Fruit fly (Drosophila melanogaster) whole organism, embryonic: Measurements from ENCODE around the gene CG32448.

Experiments used
- BtbVII ChIP-seq: fragments of 200-800 bp; sonication (Bioruptor generic); optimal IDR thresholded peaks from 3 replicates; lab custom pipeline; 2017; ENCODE audit warnings: missing biosample characterization, mild to moderate bottlenecking, missing genetic modification characterization
- C15 ChIP-seq: fragments of 200-800 bp; sonication (Bioruptor generic); IDR thresholded peaks from 3 replicates; pipeline ENCODE4 v1.3.6; 2022; ENCODE audit warnings: missing biosample characterization, missing genetic modification characterization
- CG1024 ChIP-seq: fragments of 200-800 bp; sonication (Bioruptor generic); IDR thresholded peaks from 2 replicates; pipeline ENCODE4 v1.3.6; 2022; ENCODE audit warnings: missing biosample characterization, missing genetic modification characterization
- CG11456 ChIP-seq: fragments of 200-800 bp; sonication (Bioruptor generic); IDR thresholded peaks from 3 replicates; pipeline ENCODE4 v1.3.6; 2022; ENCODE audit warnings: missing biosample characterization, missing genetic modification characterization
- CG12104 ChIP-seq: fragments of 200-800 bp; sonication (Bioruptor generic); optimal IDR thresholded peaks from 3 replicates; lab custom pipeline; 2016; ENCODE audit warnings: missing biosample characterization, missing genetic modification characterization
- CG12769 ChIP-seq: fragments of 200-800 bp; sonication (Bioruptor generic); optimal IDR thresholded peaks from 2 replicates; lab custom pipeline; 2019; ENCODE audit warnings: missing biosample characterization, mild to moderate bottlenecking, missing genetic modification characterization, moderate library complexity
- CG12942 ChIP-seq: fragments of 200-800 bp; sonication (Bioruptor generic); optimal IDR thresholded peaks from 3 replicates; lab custom pipeline; 2016; ENCODE audit warnings: missing biosample characterization, missing genetic modification characterization
- CG13775 ChIP-seq: fragments of 200-800 bp; sonication (Bioruptor generic); optimal IDR thresholded peaks from 3 replicates; lab custom pipeline; 2017; ENCODE audit warnings: missing biosample characterization, mild to moderate bottlenecking, missing genetic modification characterization
- CG1603 ChIP-seq: fragments of 200-800 bp; sonication (Bioruptor generic); optimal IDR thresholded peaks from 2 replicates; lab custom pipeline; 2019; ENCODE audit warnings: missing biosample characterization, mild to moderate bottlenecking, missing genetic modification characterization, moderate library complexity
- CG17186 ChIP-seq: fragments of 200-800 bp; sonication (Bioruptor generic); optimal IDR thresholded peaks from 3 replicates; lab custom pipeline; 2017; ENCODE audit warnings: missing biosample characterization, missing genetic modification reagents, missing genetic modification characterization
- CG17385 ChIP-seq: fragments of 200-800 bp; sonication (Bioruptor generic); optimal IDR thresholded peaks from 3 replicates; lab custom pipeline; 2018; ENCODE audit warnings: missing biosample characterization, mild to moderate bottlenecking, missing genetic modification characterization
- CG17612 ChIP-seq: fragments of 200-800 bp; sonication (Bioruptor generic); IDR thresholded peaks from 2 replicates; pipeline ENCODE4 v1.3.6; 2022; ENCODE audit warnings: missing biosample characterization, missing genetic modification characterization
- CG2199 ChIP-seq: fragments of 200-800 bp; sonication (Bioruptor generic); IDR thresholded peaks from 3 replicates; pipeline ENCODE4 v1.3.6; 2022; ENCODE audit warnings: missing biosample characterization, missing genetic modification characterization
- CG2875 ChIP-seq: fragments of 200-800 bp; sonication (Bioruptor generic); optimal IDR thresholded peaks from 2 replicates; lab custom pipeline; 2017; ENCODE audit warnings: missing biosample characterization, mild to moderate bottlenecking, missing genetic modification characterization, missing genetic modification reagents
- CG3281 ChIP-seq: fragments of 200-800 bp; sonication (Bioruptor generic); optimal IDR thresholded peaks from 3 replicates; lab custom pipeline; 2017; ENCODE audit warnings: missing biosample characterization, mild to moderate bottlenecking, missing genetic modification characterization
- CG4617 ChIP-seq: fragments of 200-800 bp; sonication (Bioruptor generic); optimal IDR thresholded peaks from 3 replicates; lab custom pipeline; 2016; ENCODE audit warnings: missing biosample characterization, missing genetic modification characterization, borderline replicate concordance
- CG6765 ChIP-seq: fragments of 200-800 bp; sonication (Bioruptor generic); optimal IDR thresholded peaks from 3 replicates; lab custom pipeline; 2017; ENCODE audit warnings: missing biosample characterization, mild to moderate bottlenecking, missing genetic modification characterization
- CG8290 ChIP-seq, 3 experiments: fragments of 200-800 bp; sonication (Bioruptor generic); optimal IDR thresholded peaks; 2 replicates each; lab custom pipeline; 2016 to 2019; ENCODE audit warnings: missing biosample characterization in 3 of 3, missing genetic modification characterization in 3 of 3, mild to moderate bottlenecking in 2 of 3, moderate library complexity in 1 of 3
- CG9609 ChIP-seq: fragments of 200-800 bp; sonication (Bioruptor generic); optimal IDR thresholded peaks from 3 replicates; lab custom pipeline; 2016; ENCODE audit warnings: missing biosample characterization, missing genetic modification characterization
- CG9727 ChIP-seq: fragments of 200-800 bp; sonication (Bioruptor generic); optimal IDR thresholded peaks from 3 replicates; lab custom pipeline; 2017; ENCODE audit warnings: missing biosample characterization, mild to moderate bottlenecking, missing genetic modification characterization
- Dll ChIP-seq: fragments of 200-800 bp; sonication (Bioruptor generic); IDR thresholded peaks from 4 replicates; pipeline ENCODE4 v1.3.6; 2022; ENCODE audit warnings: missing biosample characterization, missing genetic modification characterization; ENCODE audit not compliant: partially characterized antibody
- Doc2 ChIP-seq: fragments of 200-800 bp; sonication (Bioruptor generic); IDR thresholded peaks from 2 replicates; pipeline ENCODE4 v1.3.6; 2022; ENCODE audit warnings: missing biosample characterization, missing genetic modification characterization
- E2f2 ChIP-seq: fragments of 200-800 bp; sonication (Bioruptor generic); IDR thresholded peaks from 2 replicates; pipeline ENCODE4 v1.3.6; 2022; ENCODE audit warnings: missing biosample characterization, missing genetic modification characterization
- Elba2 ChIP-seq: fragments of 200-800 bp; sonication (Bioruptor generic); optimal IDR thresholded peaks from 3 replicates; lab custom pipeline; 2016; ENCODE audit warnings: missing biosample characterization, missing genetic modification characterization
- Hr51 ChIP-seq, 2 experiments: fragments of 200-800 bp; sonication (Bioruptor generic); optimal IDR thresholded peaks; 2 replicates in 1 of 2; 3 replicates in 1 of 2; lab custom pipeline; 2016 to 2018; ENCODE audit warnings: missing biosample characterization in 2 of 2, missing genetic modification characterization in 2 of 2, mild to moderate bottlenecking in 1 of 2, moderate library complexity in 1 of 2
- Max ChIP-seq: fragments of 200-800 bp; sonication (Bioruptor generic); optimal IDR thresholded peaks from 2 replicates; lab custom pipeline; 2016; ENCODE audit warnings: missing biosample characterization, mild to moderate bottlenecking, missing genetic modification characterization
- Neu2 ChIP-seq: fragments of 200-800 bp; sonication (Bioruptor generic); optimal IDR thresholded peaks from 3 replicates; lab custom pipeline; 2016; ENCODE audit warnings: missing biosample characterization, missing genetic modification characterization, borderline replicate concordance
- Nf-YA ChIP-seq: fragments of 200-800 bp; sonication (Bioruptor generic); IDR thresholded peaks from 2 replicates; pipeline ENCODE4 v1.3.6; 2022; ENCODE audit warnings: missing biosample characterization, missing genetic modification characterization
- Opbp ChIP-seq: fragments of 200-800 bp; sonication (Bioruptor generic); IDR thresholded peaks from 3 replicates; pipeline ENCODE4 v1.3.6; 2022; ENCODE audit warnings: missing biosample characterization, missing genetic modification characterization; ENCODE audit not compliant: partially characterized antibody
- Ptx1 ChIP-seq: fragments of 200-800 bp; sonication (Bioruptor generic); IDR thresholded peaks from 2 replicates; pipeline ENCODE4 v1.3.6; 2022; ENCODE audit warnings: missing biosample characterization, missing genetic modification characterization
- ab ChIP-seq: fragments of 200-800 bp; sonication (Bioruptor generic); optimal IDR thresholded peaks from 2 replicates; lab custom pipeline; 2016; ENCODE audit warnings: missing biosample characterization, missing genetic modification characterization
- ac ChIP-seq: fragments of 200-800 bp; sonication (Bioruptor generic); optimal IDR thresholded peaks from 3 replicates; lab custom pipeline; 2017; ENCODE audit warnings: missing biosample characterization, mild to moderate bottlenecking, missing genetic modification characterization
- amos ChIP-seq: fragments of 200-800 bp; sonication (Bioruptor generic); IDR thresholded peaks from 2 replicates; pipeline ENCODE4 v1.3.6; 2022; ENCODE audit warnings: missing biosample characterization, missing genetic modification characterization; ENCODE audit not compliant: partially characterized antibody
- chn ChIP-seq: fragments of 200-800 bp; sonication (Bioruptor generic); optimal IDR thresholded peaks from 2 replicates; lab custom pipeline; 2016; ENCODE audit warnings: missing biosample characterization, missing genetic modification characterization
- croc ChIP-seq: fragments of 200-800 bp; sonication (Bioruptor generic); conservative IDR thresholded peaks from 3 replicates; pipeline ENCODE4 v1.3.6; 2022; ENCODE audit warnings: missing biosample characterization, missing genetic modification characterization
- cwo ChIP-seq: fragments of 200-800 bp; sonication (Bioruptor generic); optimal IDR thresholded peaks from 3 replicates; lab custom pipeline; 2017; ENCODE audit warnings: missing biosample characterization, missing genetic modification characterization, mild to moderate bottlenecking, moderate library complexity, missing genetic modification reagents
- eyg ChIP-seq: fragments of 200-800 bp; sonication (Bioruptor generic); optimal IDR thresholded peaks from 3 replicates; lab custom pipeline; 2016; ENCODE audit warnings: missing biosample characterization, missing genetic modification characterization
- fd102C ChIP-seq: fragments of 200-800 bp; sonication (Bioruptor generic); optimal IDR thresholded peaks from 2 replicates; lab custom pipeline; 2018; ENCODE audit warnings: missing biosample characterization, mild to moderate bottlenecking, missing genetic modification characterization, moderate library complexity
- ftz-f1 ChIP-seq: fragments of 200-800 bp; sonication (Bioruptor generic); optimal IDR thresholded peaks from 2 replicates; lab custom pipeline; 2016; ENCODE audit warnings: missing biosample characterization, missing genetic modification characterization
- gce ChIP-seq: fragments of 200-800 bp; sonication (Bioruptor generic); IDR thresholded peaks from 3 replicates; pipeline ENCODE4 v1.3.6; 2022; ENCODE audit warnings: missing biosample characterization, missing genetic modification characterization
- gcm ChIP-seq: fragments of 200-800 bp; sonication (Bioruptor generic); optimal IDR thresholded peaks from 2 replicates; lab custom pipeline; 2019; ENCODE audit warnings: missing biosample characterization, mild to moderate bottlenecking, missing genetic modification characterization, moderate library complexity
- grau ChIP-seq: fragments of 200-800 bp; optimal IDR thresholded peaks from 3 replicates; lab custom pipeline; 2019; ENCODE audit warnings: missing biosample characterization, mild to moderate bottlenecking, missing genetic modification characterization, moderate library complexity
- ind ChIP-seq: fragments of 200-800 bp; sonication (Bioruptor generic); optimal IDR thresholded peaks from 3 replicates; lab custom pipeline; 2016; ENCODE audit warnings: missing biosample characterization, missing genetic modification characterization
- maf-S ChIP-seq: fragments of 200-800 bp; sonication (Bioruptor generic); optimal IDR thresholded peaks from 2 replicates; lab custom pipeline; 2016; ENCODE audit warnings: missing biosample characterization, missing genetic modification characterization
- sd ChIP-seq: fragments of 200-800 bp; sonication (Bioruptor generic); optimal IDR thresholded peaks from 3 replicates; lab custom pipeline; 2018; ENCODE audit warnings: missing biosample characterization, mild to moderate bottlenecking, missing genetic modification characterization, moderate library complexity
- sens ChIP-seq: fragments of 200-800 bp; sonication (Bioruptor generic); peaks from one replicate; lab custom pipeline; 2016; ENCODE audit warnings: missing biosample characterization, missing genetic modification characterization
- sima ChIP-seq: fragments of 200-800 bp; sonication (Bioruptor generic); optimal IDR thresholded peaks from 2 replicates; lab custom pipeline; 2016; ENCODE audit warnings: missing biosample characterization, missing genetic modification characterization

Gene CG32448

DNA sequence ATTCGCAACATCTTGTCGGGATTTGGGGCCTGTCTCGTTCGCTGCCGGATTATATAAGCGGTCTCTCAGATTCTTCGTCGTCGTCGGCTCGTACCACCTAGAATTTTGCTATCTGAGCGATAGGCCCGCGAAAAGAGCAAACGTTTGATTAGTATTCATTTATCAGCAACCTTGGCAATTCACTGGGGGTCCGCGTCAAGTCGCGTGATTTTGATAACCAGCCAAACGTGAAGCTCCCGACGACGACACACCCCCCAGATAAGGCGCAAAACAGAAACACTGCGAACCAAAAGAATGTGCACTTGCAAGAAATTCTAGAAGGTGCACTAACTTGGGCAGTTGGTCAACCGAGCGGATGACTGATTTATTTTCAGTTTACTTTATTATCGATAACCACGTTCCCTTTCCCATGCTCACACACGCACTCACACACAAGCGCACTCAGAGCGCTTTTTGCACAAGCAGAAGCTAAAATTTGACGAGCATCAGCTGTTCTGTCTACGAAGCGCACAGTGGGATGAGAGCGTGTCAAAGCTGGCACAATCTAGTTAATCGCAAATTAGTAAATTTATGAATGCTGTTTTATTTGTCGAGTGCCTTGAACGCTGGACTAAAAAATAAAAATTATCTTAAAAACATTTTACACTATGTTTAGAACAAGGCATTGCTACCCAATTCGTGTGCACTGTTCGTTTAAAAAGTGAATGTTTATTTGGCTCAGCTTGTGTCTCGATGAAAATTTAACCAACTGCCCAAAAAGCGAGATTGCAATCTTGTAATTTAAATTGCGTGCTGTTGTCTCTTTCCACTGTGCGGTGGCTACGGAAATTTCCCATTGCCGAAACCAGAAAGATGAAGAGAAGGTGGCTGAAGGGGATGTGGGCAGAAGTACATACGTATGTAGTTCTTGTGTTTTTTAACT is 11.7 kb upstream of the CG32448 start (continued):
- peak; percentile 89 for TF ChIP-seq CG6765
- peak; percentile 65 for TF ChIP-seq ac
- TF ChIP-seq ab (GFP tag; lab: Kevin White, UChicago): peak; percentile 90
- TF ChIP-seq sens (GFP tag; lab: Kevin White, UChicago): peak; percentile 99
- peak; percentile 83 for TF ChIP-seq Nf-YA (GFP tag; lab: Robert Waterston, UW)
- TF ChIP-seq Elba2 (GFP tag; lab: Kevin White, UChicago): no peak
- TF ChIP-seq CG3281 (GFP tag; lab: Kevin White, UChicago): peak; percentile 94
- peak; percentile 3; the same call in 1 of the 2 replicates for TF ChIP-seq amos
- TF ChIP-seq CG8290 (GFP tag; optimal IDR thresholded peaks at IDR 0.05; lab: Kevin White, UChicago): peak; percentile 86
- peak; percentile 18 to 81 for TF ChIP-seq CG8290 (tag; optimal IDR thresholded peaks at IDR 0.05; lab: Kevin White, UChicago)
- TF ChIP-seq grau (tag; lab: Kevin White, UChicago): peak; percentile 92
- TF ChIP-seq Max: peak; percentile 97
- peak; percentile 84 to 96 for TF ChIP-seq Hr51 (GFP tag; optimal IDR thresholded peaks at IDR 0.05; lab: Kevin White, UChicago)
- TF ChIP-seq cwo (GFP tag; lab: Kevin White, UChicago): peak; percentile 99
- TF ChIP-seq fd102C (GFP tag; lab: Kevin White, UChicago): no peak
- TF ChIP-seq Opbp: no peak
- 0 out of 3 replicates have a peak, but pooled peaks have one; percentile 50 for TF ChIP-seq CG2199 (GFP tag; lab: Robert Waterston, UW)
- peak; percentile 95 for TF ChIP-seq eyg
- peak; percentile 86 for TF ChIP-seq CG9609 (GFP tag; lab: Kevin White, UChicago)
- peak; percentile 92 for TF ChIP-seq CG11456 (GFP tag; lab: Robert Waterston, UW)
- TF ChIP-seq CG4617 (GFP tag; lab: Kevin White, UChicago): peak; percentile 71
- TF ChIP-seq CG1603 (tag; lab: Kevin White, UChicago): peak; percentile 91
- TF ChIP-seq BtbVII (GFP tag; lab: Kevin White, UChicago): peak; percentile 92
- peak; percentile 73 for TF ChIP-seq Neu2 (GFP tag; lab: Kevin White, UChicago)
- TF ChIP-seq gce (GFP tag; lab: Robert Waterston, UW): peak; percentile 88
- TF ChIP-seq croc (GFP tag; lab: Robert Waterston, UW): peak; percentile 85
- 0 out of 4 replicates have a peak, but pooled peaks have one; percentile 18 for TF ChIP-seq Dll (GFP tag; lab: Robert Waterston, UW)
- TF ChIP-seq C15 (GFP tag; lab: Robert Waterston, UW): peak; percentile 63; the same call in 2 of the 3 replicates
- peak; percentile 80 for TF ChIP-seq sima (GFP tag; lab: Kevin White, UChicago)
- TF ChIP-seq CG9727 (GFP tag; lab: Kevin White, UChicago): peak; percentile 93
- peak; percentile 89 for TF ChIP-seq CG17385 (GFP tag; lab: Kevin White, UChicago)
- TF ChIP-seq CG12104 (GFP tag; lab: Kevin White, UChicago): peak; percentile 94
- peak; percentile 88 for TF ChIP-seq CG12942 (GFP tag; lab: Kevin White, UChicago)
- TF ChIP-seq chn: peak; percentile 93
- peak; percentile 63 for TF ChIP-seq ftz-f1 (GFP tag; lab: Kevin White, UChicago)
- TF ChIP-seq Ptx1 (GFP tag; lab: Robert Waterston, UW): peak; percentile 95
- peak; percentile 69 for TF ChIP-seq CG17186 (GFP tag; lab: Kevin White, UChicago)
- peak; percentile 79 for TF ChIP-seq CG1024 (GFP tag; lab: Robert Waterston, UW)
- peak; percentile 74 for TF ChIP-seq E2f2 (GFP tag; lab: Robert Waterston, UW)
- TF ChIP-seq gcm: peak; percentile 90
- TF ChIP-seq sd (tag; lab: Kevin White, UChicago): peak; percentile 62
- TF ChIP-seq CG13775 (GFP tag; lab: Kevin White, UChicago): peak; percentile 92
- peak; percentile 93 for TF ChIP-seq maf-S (GFP tag; lab: Kevin White, UChicago)
- peak; percentile 92 for TF ChIP-seq CG2875 (GFP tag; lab: Kevin White, UChicago)
- TF ChIP-seq CG17612 (GFP tag; lab: Robert Waterston, UW): peak; percentile 85
- TF ChIP-seq ind (GFP tag; lab: Kevin White, UChicago): peak; percentile 94
- TF ChIP-seq Doc2: peak; percentile 54
- TF ChIP-seq CG12769 (tag; lab: Kevin White, UChicago): peak; percentile 88
